Worm (Caenorhabditis elegans) whole organism, L4 larva: ENCODE measurements around the gene F13D11.3.

Source experiments
- D1046.2 ChIP-seq: fragments of 200-800 bp; sonication (Bioruptor generic); IDR thresholded peaks from 2 replicates; pipeline ENCODE4 v1.3.6; 2022; ENCODE audit warnings: missing genetic modification characterization, missing compliant biosample characterization
- T26A8.4 ChIP-seq: fragments of 200-800 bp; sonication (Bioruptor generic); IDR thresholded peaks from 2 replicates; pipeline ENCODE4 v1.3.6; 2022; ENCODE audit warnings: missing genetic modification characterization, missing compliant biosample characterization
- ZK546.5 ChIP-seq, 2 experiments: sonication (generic microtip); optimal IDR thresholded peaks; 2 replicates each; lab custom pipeline; 2017; ENCODE audit warnings: missing biosample characterization in 2 of 2, missing genetic modification characterization in 2 of 2
- ama-1 ChIP-seq: fragments of 150-350 bp; optimal IDR thresholded peaks from 2 replicates; lab custom pipeline; 2014; ENCODE audit warnings: inconsistent platforms, mixed read lengths
- daf-16 ChIP-seq, 3 experiments: sonication (generic microtip); optimal IDR thresholded peaks; 2 replicates each; lab custom pipeline; 2016 to 2017; ENCODE audit warnings: missing genetic modification characterization in 3 of 3, missing genetic modification reagents in 3 of 3, mild to moderate bottlenecking in 2 of 3, missing compliant biosample characterization in 2 of 3, missing biosample characterization in 1 of 3, moderate library complexity in 1 of 3
- fkh-10 ChIP-seq: fragments of 150-350 bp; optimal IDR thresholded peaks from 2 replicates; lab custom pipeline; 2014; ENCODE audit warnings: missing biosample characterization, missing genetic modification reagents, missing genetic modification characterization
- hlh-11 ChIP-seq: fragments of 200-800 bp; sonication (Bioruptor generic); optimal IDR thresholded peaks from 2 replicates; lab custom pipeline; 2018; ENCODE audit warnings: mild to moderate bottlenecking, missing genetic modification characterization, missing compliant biosample characterization
- lin-13 ChIP-seq: fragments of 150-350 bp; optimal IDR thresholded peaks from 2 replicates; lab custom pipeline; 2014; ENCODE audit warnings: missing biosample characterization, missing genetic modification reagents, missing genetic modification characterization
- mep-1 ChIP-seq: fragments of 150-350 bp; sonication (generic microtip); optimal IDR thresholded peaks from 3 replicates; lab custom pipeline; 2014; ENCODE audit warnings: missing biosample characterization, missing genetic modification characterization
- pqm-1 ChIP-seq: sonication (generic microtip); optimal IDR thresholded peaks from 2 replicates; lab custom pipeline; 2017; ENCODE audit warnings: missing biosample characterization, missing genetic modification characterization
- unc-130 ChIP-seq: sonication (generic microtip); optimal IDR thresholded peaks from 2 replicates; lab custom pipeline; 2016; ENCODE audit warnings: missing genetic modification reagents, missing genetic modification characterization, missing compliant biosample characterization
- zag-1 ChIP-seq: fragments of 150-350 bp; optimal IDR thresholded peaks from 2 replicates; lab custom pipeline; 2014; ENCODE audit warnings: missing biosample characterization, missing genetic modification characterization
- zfp-2 ChIP-seq: sonication (generic microtip); optimal IDR thresholded peaks from 2 replicates; lab custom pipeline; 2016; ENCODE audit warnings: mild to moderate bottlenecking, missing genetic modification characterization, missing compliant biosample characterization
- zfp-3 ChIP-seq: fragments of 200-800 bp; sonication (Bioruptor generic); conservative IDR thresholded peaks from 2 replicates; pipeline ENCODE4 v1.3.6; 2022; ENCODE audit warnings: missing genetic modification reagents, missing genetic modification characterization, missing compliant biosample characterization

ce11 chrX:5839643-5840042 is 33.9 kb upstream of the F13D11.3 start, which contains the start of gene dct-11:
- no peak for TF ChIP-seq T26A8.4 (GFP tag; lab: Robert Waterston, UW)
- peak; percentile 86 for TF ChIP-seq pqm-1 (tag; lab: Kevin White, UChicago)
- TF ChIP-seq fkh-10 (GFP tag; lab: Kevin White, UChicago): no peak
- no peak for TF ChIP-seq zfp-2 (tag; lab: Kevin White, UChicago)
- TF ChIP-seq ZK546.5 (tag; optimal IDR thresholded peaks at IDR 0.05; lab: Kevin White, UChicago): no peak
- TF ChIP-seq zag-1 (tag; lab: Kevin White, UChicago): no peak
- no peak for TF ChIP-seq ama-1
- no peak for TF ChIP-seq D1046.2
- TF ChIP-seq mep-1: peak; percentile 8
- TF ChIP-seq zfp-3 (GFP tag; lab: Robert Waterston, UW): no peak
- TF ChIP-seq daf-16 (GFP tag; optimal IDR thresholded peaks at IDR 0.05; lab: Kevin White, UChicago): peak in 1 of 2 experiments; percentile 40
- peak; percentile 72 for TF ChIP-seq daf-16 (tag; optimal IDR thresholded peaks at IDR 0.05; lab: Kevin White, UChicago)
- TF ChIP-seq unc-130 (GFP tag; lab: Kevin White, UChicago): no peak
- TF ChIP-seq hlh-11 (tag; lab: Kevin White, UChicago): peak; percentile 72
- no peak for TF ChIP-seq lin-13
